Fruit fly (Drosophila melanogaster) Kc167 (cell line): ENCODE results near the gene HBS1.

Experiments used
- h ChIP-seq: fragments of >200 bp; optimal IDR thresholded peaks from 3 replicates; lab custom pipeline; 2018; ENCODE audit warnings: missing external identifiers
- insv ChIP-seq: fragments of >200 bp; optimal IDR thresholded peaks from 3 replicates; lab custom pipeline; 2018; ENCODE audit warnings: missing external identifiers
- ttk ChIP-seq: sonication (Bioruptor generic); optimal IDR thresholded peaks from 2 replicates; lab custom pipeline; 2017; ENCODE audit warnings: missing external identifiers

DNA sequence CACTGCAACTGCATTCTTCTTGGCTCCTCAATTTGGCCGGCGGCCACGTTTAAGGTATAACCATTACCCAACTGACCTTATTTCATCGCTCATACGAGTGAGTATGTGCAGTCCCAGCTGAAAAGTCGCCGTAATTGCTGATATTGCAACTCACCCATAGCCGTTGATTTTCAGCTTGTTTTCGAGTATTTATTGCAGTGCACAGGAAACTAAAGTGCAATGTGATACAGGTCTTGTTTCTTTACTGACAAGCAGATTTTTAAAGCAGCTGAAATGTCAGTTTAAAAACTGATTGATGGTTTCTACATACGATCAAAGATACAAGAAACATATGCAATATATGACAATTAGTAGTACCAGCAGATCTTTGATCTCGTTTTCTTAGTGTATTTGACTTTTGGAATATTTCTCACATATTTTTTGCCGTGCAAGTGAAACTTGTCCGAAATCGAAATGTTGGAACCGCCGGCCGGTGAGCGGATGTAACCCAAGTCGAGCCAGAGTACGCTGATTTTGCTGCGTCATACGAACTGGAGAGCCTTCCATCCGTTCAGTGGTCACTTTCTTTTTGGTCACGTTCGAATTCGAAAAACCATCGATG, 23.0 kb upstream of the HBS1 start:
- TF ChIP-seq insv (lab: Kevin White, UChicago) (no peak), ttk (lab: Kevin White, UChicago) (no peak), h (no peak)
